Worm (Caenorhabditis elegans) whole organism, young adult: ENCODE measurements around the gene cutl-11.

Source experiments
- B0261.1 ChIP-seq: sonication (generic microtip); optimal IDR thresholded peaks from 2 replicates; lab custom pipeline; 2016; ENCODE audit warnings: mild to moderate bottlenecking, missing genetic modification characterization, moderate library complexity, missing compliant biosample characterization
- B0336.3 ChIP-seq: fragments of 200-800 bp; sonication (Bioruptor generic); IDR thresholded peaks from 2 replicates; pipeline ENCODE4 v1.3.6; 2022; ENCODE audit warnings: missing genetic modification characterization, missing compliant biosample characterization
- D2030.7 ChIP-seq: fragments of 200-800 bp; sonication (Bioruptor generic); IDR thresholded peaks from 2 replicates; pipeline ENCODE4 v1.3.6; 2022; ENCODE audit warnings: missing genetic modification reagents, missing genetic modification characterization, missing compliant biosample characterization
- F23B12.7 ChIP-seq: sonication (generic microtip); optimal IDR thresholded peaks from 2 replicates; lab custom pipeline; 2017; ENCODE audit warnings: missing genetic modification characterization, mild to moderate bottlenecking, missing compliant biosample characterization, antibody characterized with exemption, moderate library complexity; ENCODE audit not compliant: insufficient read depth
- F49E8.2 ChIP-seq: sonication (generic microtip); optimal IDR thresholded peaks from 3 replicates; lab custom pipeline; 2017; ENCODE audit warnings: missing genetic modification characterization, mild to moderate bottlenecking, missing compliant biosample characterization, antibody characterized with exemption, moderate library complexity; ENCODE audit not compliant: insufficient read depth
- F57A8.1 ChIP-seq: fragments of 200-800 bp; sonication (Bioruptor generic); optimal IDR thresholded peaks from 2 replicates; lab custom pipeline; 2018; ENCODE audit warnings: mild to moderate bottlenecking, missing genetic modification characterization, moderate library complexity, missing compliant biosample characterization
- K12H6.12 ChIP-seq: fragments of 200-800 bp; sonication (Bioruptor generic); optimal IDR thresholded peaks from 2 replicates; lab custom pipeline; 2018; ENCODE audit warnings: mild to moderate bottlenecking, missing genetic modification characterization, missing compliant biosample characterization
- T26A5.8 ChIP-seq: sonication (generic microtip); optimal IDR thresholded peaks from 2 replicates; lab custom pipeline; 2016; ENCODE audit warnings: missing genetic modification characterization, missing compliant biosample characterization
- Y53G8AR.9 ChIP-seq: fragments of 200-800 bp; sonication (Bioruptor generic); conservative IDR thresholded peaks from 2 replicates; pipeline ENCODE4 v1.3.6; 2022; ENCODE audit warnings: missing genetic modification reagents, missing genetic modification characterization, missing compliant biosample characterization
- atf-7 ChIP-seq: sonication (generic microtip); optimal IDR thresholded peaks from 2 replicates; lab custom pipeline; 2017; ENCODE audit warnings: mild to moderate bottlenecking, missing genetic modification characterization, missing compliant biosample characterization
- athp-1 ChIP-seq: sonication (generic microtip); optimal IDR thresholded peaks from 2 replicates; lab custom pipeline; 2017; ENCODE audit warnings: mild to moderate bottlenecking, missing genetic modification characterization, missing compliant biosample characterization
- attf-3 ChIP-seq: fragments of 200-800 bp; sonication (Bioruptor generic); conservative IDR thresholded peaks from 2 replicates; pipeline ENCODE4 v1.3.6; 2022; ENCODE audit warnings: missing genetic modification reagents, missing genetic modification characterization, missing compliant biosample characterization
- attf-5 ChIP-seq: fragments of 200-800 bp; sonication (Bioruptor generic); optimal IDR thresholded peaks from 2 replicates; lab custom pipeline; 2018; ENCODE audit warnings: mild to moderate bottlenecking, missing genetic modification characterization, missing compliant biosample characterization
- bed-1 ChIP-seq: fragments of 200-800 bp; sonication (Bioruptor generic); IDR thresholded peaks from 2 replicates; pipeline ENCODE4 v1.3.6; 2022; ENCODE audit warnings: missing genetic modification reagents, missing genetic modification characterization, missing compliant biosample characterization
- cebp-2 ChIP-seq: fragments of 200-800 bp; sonication (Bioruptor generic); IDR thresholded peaks from 2 replicates; pipeline ENCODE4 v1.3.6; 2022; ENCODE audit warnings: missing genetic modification characterization, missing compliant biosample characterization
- chd-7 ChIP-seq: sonication (generic microtip); optimal IDR thresholded peaks from 2 replicates; lab custom pipeline; 2016; ENCODE audit warnings: mild to moderate bottlenecking, missing genetic modification characterization, moderate library complexity, missing compliant biosample characterization
- dox-1 ChIP-seq: fragments of 200-800 bp; sonication (Bioruptor generic); IDR thresholded peaks from 2 replicates; pipeline ENCODE4 v1.3.6; 2022; ENCODE audit warnings: missing genetic modification reagents, missing genetic modification characterization, missing compliant biosample characterization
- dpff-1 ChIP-seq: sonication (generic microtip); optimal IDR thresholded peaks from 2 replicates; lab custom pipeline; 2017; ENCODE audit warnings: mild to moderate bottlenecking, missing genetic modification characterization, missing compliant biosample characterization
- dpl-1 ChIP-seq: fragments of 150-350 bp; optimal IDR thresholded peaks from 2 replicates; lab custom pipeline; 2014; ENCODE audit warnings: missing biosample characterization, missing genetic modification reagents, missing genetic modification characterization
- efl-1 ChIP-seq: fragments of 150-350 bp; optimal IDR thresholded peaks from 2 replicates; lab custom pipeline; 2014; ENCODE audit warnings: missing biosample characterization, missing genetic modification reagents, missing genetic modification characterization
- egl-18 ChIP-seq: fragments of 200-800 bp; sonication (Bioruptor generic); IDR thresholded peaks from 2 replicates; pipeline ENCODE4 v1.3.6; 2022; ENCODE audit warnings: missing genetic modification reagents, missing genetic modification characterization, missing compliant biosample characterization
- egl-44 ChIP-seq: fragments of 200-800 bp; sonication (Bioruptor generic); IDR thresholded peaks from 2 replicates; pipeline ENCODE4 v1.3.6; 2022; ENCODE audit warnings: missing genetic modification reagents, missing genetic modification characterization, missing compliant biosample characterization
- ets-4 ChIP-seq: fragments of 200-800 bp; sonication (Bioruptor generic); optimal IDR thresholded peaks from 2 replicates; lab custom pipeline; 2018; ENCODE audit warnings: mild to moderate bottlenecking, missing genetic modification characterization, missing compliant biosample characterization
- fkh-3 ChIP-seq: sonication (generic microtip); optimal IDR thresholded peaks from 2 replicates; lab custom pipeline; 2016; ENCODE audit warnings: mild to moderate bottlenecking, missing genetic modification characterization, missing compliant biosample characterization
- him-1 ChIP-seq: sonication (generic microtip); optimal IDR thresholded peaks from 2 replicates; lab custom pipeline; 2016; ENCODE audit warnings: missing genotype, missing genetic modification reagents, missing genetic modification characterization, missing compliant biosample characterization
- lin-26 ChIP-seq: fragments of 200-800 bp; sonication (Bioruptor generic); IDR thresholded peaks from 2 replicates; pipeline ENCODE4 v1.3.6; 2022; ENCODE audit warnings: missing genetic modification reagents, missing genetic modification characterization, missing compliant biosample characterization
- lin-40 ChIP-seq: sonication (generic microtip); optimal IDR thresholded peaks from 2 replicates; lab custom pipeline; 2016; ENCODE audit warnings: missing genetic modification characterization, mild to moderate bottlenecking, missing compliant biosample characterization, missing genotype, missing genetic modification reagents
- lsl-1 ChIP-seq: fragments of 200-800 bp; sonication (Bioruptor generic); optimal IDR thresholded peaks from 2 replicates; lab custom pipeline; 2018; ENCODE audit warnings: mild to moderate bottlenecking, missing genetic modification characterization, moderate library complexity, missing compliant biosample characterization
- lsy-27 ChIP-seq: sonication (generic microtip); optimal IDR thresholded peaks from 2 replicates; lab custom pipeline; 2017; ENCODE audit warnings: missing genetic modification characterization, mild to moderate bottlenecking, missing compliant biosample characterization, antibody characterized with exemption, missing genotype, borderline replicate concordance; ENCODE audit not compliant: insufficient read depth
- madf-10 ChIP-seq: sonication (generic microtip); optimal IDR thresholded peaks from 2 replicates; lab custom pipeline; 2016; ENCODE audit warnings: mild to moderate bottlenecking, missing genetic modification characterization, missing compliant biosample characterization
- madf-3 ChIP-seq: fragments of 200-800 bp; sonication (Bioruptor generic); IDR thresholded peaks from 2 replicates; pipeline ENCODE4 v1.3.6; 2022; ENCODE audit warnings: missing genetic modification reagents, missing genetic modification characterization, missing compliant biosample characterization
- madf-6 ChIP-seq: fragments of 200-800 bp; sonication (Bioruptor generic); IDR thresholded peaks from 2 replicates; pipeline ENCODE4 v1.3.6; 2022; ENCODE audit warnings: missing genetic modification reagents, missing genetic modification characterization, missing compliant biosample characterization
- mel-28 ChIP-seq: sonication (generic microtip); optimal IDR thresholded peaks from 2 replicates; lab custom pipeline; 2016; ENCODE audit warnings: borderline replicate concordance, mild to moderate bottlenecking, missing genetic modification characterization, missing compliant biosample characterization
- nfya-2 ChIP-seq: fragments of 200-800 bp; sonication (Bioruptor generic); IDR thresholded peaks from 2 replicates; pipeline ENCODE4 v1.3.6; 2022; ENCODE audit warnings: missing genetic modification reagents, missing genetic modification characterization, missing compliant biosample characterization
- nhr-179 ChIP-seq: sonication (generic microtip); optimal IDR thresholded peaks from 2 replicates; lab custom pipeline; 2016; ENCODE audit warnings: mild to moderate bottlenecking, missing genetic modification characterization, missing compliant biosample characterization
- rec-8 ChIP-seq, 2 experiments: sonication (generic microtip); optimal IDR thresholded peaks; 2 replicates each; lab custom pipeline; 2016; ENCODE audit warnings: mild to moderate bottlenecking in 2 of 2, missing genetic modification characterization in 2 of 2, missing genetic modification reagents in 2 of 2, missing genotype in 2 of 2, missing biosample characterization in 1 of 2, missing compliant biosample characterization in 1 of 2, moderate library complexity in 1 of 2
- snpc-1.1 ChIP-seq: sonication (generic microtip); optimal IDR thresholded peaks from 2 replicates; lab custom pipeline; 2017; ENCODE audit warnings: missing genetic modification characterization, mild to moderate bottlenecking, missing compliant biosample characterization, antibody characterized with exemption, moderate library complexity, missing genotype, missing genetic modification reagents; ENCODE audit not compliant: insufficient read depth
- zim-3 ChIP-seq: sonication (generic microtip); optimal IDR thresholded peaks from 2 replicates; lab custom pipeline; 2017; ENCODE audit warnings: mild to moderate bottlenecking, missing genetic modification characterization, moderate library complexity, missing compliant biosample characterization
- ztf-3 ChIP-seq: fragments of 200-800 bp; sonication (Bioruptor generic); optimal IDR thresholded peaks from 2 replicates; lab custom pipeline; 2018; ENCODE audit warnings: mild to moderate bottlenecking, missing genetic modification characterization, missing compliant biosample characterization
- ztf-6 ChIP-seq: fragments of 200-800 bp; sonication (Bioruptor generic); IDR thresholded peaks from 2 replicates; pipeline ENCODE4 v1.3.6; 2022; ENCODE audit warnings: missing genetic modification reagents, missing genetic modification characterization, missing compliant biosample characterization

cutl-11 gene

DNA sequence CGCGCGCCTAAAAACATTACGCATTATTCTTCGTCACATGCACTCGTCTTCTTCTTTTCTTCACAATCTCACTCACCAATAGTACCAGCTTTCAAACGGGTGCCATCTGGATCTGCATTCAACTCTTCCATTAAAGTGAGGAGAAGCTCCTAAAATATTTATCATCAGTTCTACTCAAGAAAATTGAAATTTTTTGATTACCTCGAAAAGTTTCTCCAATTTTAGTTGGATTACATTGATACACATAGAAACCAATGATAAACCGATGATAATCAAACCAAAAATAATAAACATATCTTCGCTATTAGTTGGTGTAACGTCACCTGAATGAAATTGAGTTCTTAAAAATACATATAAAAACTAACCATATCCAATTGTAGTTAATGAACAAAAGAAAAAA lies 26.0 kb downstream of the cutl-11 start:
- no peak for TF ChIP-seq madf-10
- no peak for TF ChIP-seq chd-7 (tag; lab: Kevin White, UChicago)
- TF ChIP-seq cebp-2 (GFP tag; lab: Robert Waterston, UW), result no peak
- no peak for TF ChIP-seq egl-18 (GFP tag; lab: Robert Waterston, UW)
- TF ChIP-seq mel-28 (tag; lab: Kevin White, UChicago), result no peak
- TF ChIP-seq bed-1, result no peak
- no peak for TF ChIP-seq lin-26 (GFP tag; lab: Robert Waterston, UW)
- no peak for TF ChIP-seq ztf-3 (GFP tag; lab: Kevin White, UChicago)
- TF ChIP-seq B0261.1 (tag; lab: Kevin White, UChicago), result no peak
- TF ChIP-seq Y53G8AR.9 (GFP tag; lab: Robert Waterston, UW), result no peak

DNA sequence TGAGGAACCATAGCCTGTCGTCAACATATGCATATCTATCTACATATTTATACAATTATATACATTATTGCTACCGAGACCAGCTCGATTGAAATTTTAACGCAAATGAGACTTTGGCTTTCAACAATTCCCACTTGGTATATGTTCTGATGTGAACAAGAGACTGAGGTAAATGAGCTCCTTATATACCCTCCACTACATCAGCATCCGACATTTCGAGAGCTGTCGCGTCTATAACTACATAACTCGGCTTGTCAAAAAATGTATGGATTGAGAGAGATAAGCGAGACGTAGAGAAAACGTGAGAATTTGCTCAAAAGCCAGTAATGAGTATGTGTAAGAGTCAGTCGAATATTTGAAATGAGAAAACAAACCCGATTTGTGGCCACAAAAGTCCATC lies 27.2 kb downstream of the cutl-11 start:
- TF ChIP-seq zim-3 (tag; lab: Kevin White, UChicago) (no peak), attf-5 (no peak), ztf-3 (GFP tag; lab: Kevin White, UChicago) (no peak), F49E8.2 (tag; lab: Kevin White, UChicago) (no peak), K12H6.12 (tag; lab: Kevin White, UChicago) (no peak), ets-4 (GFP tag; lab: Kevin White, UChicago) (no peak), B0336.3 (GFP tag; lab: Robert Waterston, UW) (no peak), T26A5.8 (tag; lab: Kevin White, UChicago) (no peak), athp-1 (no peak), egl-44 (GFP tag; lab: Robert Waterston, UW) (no peak), lin-40 (no peak), nhr-179 (no peak), him-1 (no peak)

DNA sequence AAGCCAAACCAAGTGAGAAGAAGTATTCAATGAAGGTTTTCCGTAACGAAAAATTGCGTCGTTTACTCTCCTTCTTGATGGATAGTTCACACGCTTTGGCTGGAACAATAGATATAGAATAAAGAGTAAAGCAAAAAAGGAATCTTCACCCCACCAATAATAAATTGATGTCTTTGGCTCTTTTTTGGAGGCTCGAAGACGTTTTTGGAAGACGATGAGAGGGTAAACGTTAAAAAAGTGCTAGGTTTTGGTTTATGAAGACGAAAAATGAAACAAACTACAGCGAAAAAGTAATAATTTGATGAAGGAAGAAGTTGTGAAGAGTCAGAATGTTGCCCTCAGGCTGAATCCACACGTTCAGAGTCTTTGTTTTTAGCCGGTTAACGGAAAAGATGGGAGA lies 28.7 kb downstream of the cutl-11 start, which contains the start of gene sto-3:
Gene sto-3 (minus strand): TSS at position 101 of the 400 bp plus-strand sequence.
- TF ChIP-seq atf-7 (tag; lab: Kevin White, UChicago) (no peak), dpff-1 (tag; lab: Kevin White, UChicago) (no peak), dpl-1 (GFP tag; lab: Kevin White, UChicago) (no peak), F23B12.7 (tag; lab: Kevin White, UChicago) (no peak), snpc-1.1 (tag; lab: Kevin White, UChicago) (no peak), lsy-27 (no peak), efl-1 (GFP tag; lab: Kevin White, UChicago) (no peak), dox-1 (GFP tag; lab: Robert Waterston, UW) (no peak), T26A5.8 (tag; lab: Kevin White, UChicago) (no peak), mel-28 (tag; lab: Kevin White, UChicago) (no peak), attf-3 (GFP tag; lab: Robert Waterston, UW) (no peak), madf-6 (no peak), chd-7 (tag; lab: Kevin White, UChicago) (no peak), F57A8.1 (GFP tag; lab: Kevin White, UChicago) (no peak), madf-3 (GFP tag; lab: Robert Waterston, UW) (no peak)

DNA sequence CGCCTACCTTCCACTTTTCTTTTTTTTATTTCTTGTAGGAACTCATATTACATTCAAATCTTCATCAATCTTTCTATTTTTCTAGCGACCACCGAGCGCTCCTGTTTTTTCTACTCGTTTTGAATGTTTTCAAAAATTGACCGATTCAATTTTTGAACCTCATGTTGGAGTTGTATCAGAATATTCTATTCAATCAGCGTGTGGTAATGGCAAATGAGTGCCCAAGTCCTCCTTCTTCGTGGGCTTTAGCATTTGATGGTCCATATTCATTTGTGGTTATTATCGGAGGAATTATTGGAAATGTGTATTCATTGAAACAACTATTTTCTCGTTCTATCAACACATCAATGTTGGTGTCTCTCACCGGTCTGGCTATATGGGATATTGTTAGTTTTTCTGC lies 33.3 kb downstream of the cutl-11 start, which contains the start of gene F52D10.4:
Gene F52D10.4 (plus strand): TSS at position 84 of the 400 bp plus-strand sequence.
- TF ChIP-seq nfya-2 (GFP tag; lab: Robert Waterston, UW), result no peak
- TF ChIP-seq lsl-1 (GFP tag; lab: Kevin White, UChicago), result no peak
- TF ChIP-seq attf-5, result no peak
- TF ChIP-seq D2030.7 (GFP tag; lab: Robert Waterston, UW), result no peak
- no peak for TF ChIP-seq egl-18 (GFP tag; lab: Robert Waterston, UW)
- TF ChIP-seq ets-4 (GFP tag; lab: Kevin White, UChicago), result no peak
- TF ChIP-seq fkh-3 (tag; lab: Kevin White, UChicago), result no peak
- no peak for TF ChIP-seq ztf-6 (GFP tag; lab: Robert Waterston, UW)
- TF ChIP-seq rec-8 (tag; optimal IDR thresholded peaks at IDR 0.05; lab: Kevin White, UChicago), result no peak
- no peak for TF ChIP-seq K12H6.12 (tag; lab: Kevin White, UChicago)
